Worm (Caenorhabditis elegans) whole organism, L4 larva: ENCODE data around the gene Y51A2B.9.
A peak's percentile ranks its signal among the peaks of the same experiment; 100 is the strongest.

Source experiments
- F44E2.7 ChIP-seq: fragments of 200-800 bp; sonication (Bioruptor generic); IDR thresholded peaks from 2 replicates; pipeline ENCODE4 v2.1.2; 2022; ENCODE audit warnings: missing genetic modification characterization, missing compliant biosample characterization
- F49E8.2 ChIP-seq: sonication (generic microtip); optimal IDR thresholded peaks from 2 replicates; lab custom pipeline; 2016; ENCODE audit warnings: missing compliant biosample characterization, mild to moderate bottlenecking, missing genetic modification characterization, borderline replicate concordance
- T20F7.1 ChIP-seq: fragments of 200-800 bp; sonication (Bioruptor generic); optimal IDR thresholded peaks from 2 replicates; lab custom pipeline; 2018; ENCODE audit warnings: mild to moderate bottlenecking, missing genetic modification characterization, missing compliant biosample characterization
- Y105C5A.15 ChIP-seq: fragments of 200-800 bp; sonication (Bioruptor generic); IDR thresholded peaks from 2 replicates; pipeline ENCODE4 v1.3.6; 2022; ENCODE audit warnings: missing genetic modification characterization, missing compliant biosample characterization
- Y75B8A.6 ChIP-seq: fragments of 200-800 bp; sonication (Bioruptor generic); IDR thresholded peaks from 2 replicates; pipeline ENCODE4 v1.3.6; 2022; ENCODE audit warnings: missing genetic modification reagents, missing genetic modification characterization, missing compliant biosample characterization
- ZK546.5 ChIP-seq, 2 experiments: sonication (generic microtip); optimal IDR thresholded peaks; 2 replicates each; lab custom pipeline; 2017; ENCODE audit warnings: missing biosample characterization in 2 of 2, missing genetic modification characterization in 2 of 2
- aly-2 ChIP-seq: sonication (generic microtip); optimal IDR thresholded peaks from 2 replicates; lab custom pipeline; 2018; ENCODE audit warnings: missing biosample characterization, missing genetic modification characterization
- ceh-20 ChIP-seq: fragments of 200-800 bp; sonication (Bioruptor generic); IDR thresholded peaks from 2 replicates; pipeline ENCODE4 v1.3.6; 2022; ENCODE audit warnings: missing genetic modification reagents, missing genetic modification characterization, missing compliant biosample characterization
- ceh-28 ChIP-seq: fragments of 150-350 bp; optimal IDR thresholded peaks from 2 replicates; lab custom pipeline; 2014; ENCODE audit warnings: missing biosample characterization, missing genetic modification reagents, missing genetic modification characterization
- ceh-44 ChIP-seq: fragments of 200-800 bp; sonication (Bioruptor generic); IDR thresholded peaks from 2 replicates; pipeline ENCODE4 v1.3.6; 2022; ENCODE audit warnings: missing genetic modification reagents, missing genetic modification characterization, missing compliant biosample characterization
- ceh-62 ChIP-seq: sonication (generic microtip); optimal IDR thresholded peaks from 2 replicates; lab custom pipeline; 2017; ENCODE audit warnings: missing biosample characterization, missing genetic modification characterization
- ceh-82 ChIP-seq: sonication (generic microtip); optimal IDR thresholded peaks from 2 replicates; lab custom pipeline; 2017; ENCODE audit warnings: missing biosample characterization, missing genetic modification characterization
- ctbp-1 ChIP-seq: fragments of 200-800 bp; sonication (Bioruptor generic); IDR thresholded peaks from 2 replicates; pipeline ENCODE4 v1.3.6; 2022; ENCODE audit warnings: missing genetic modification reagents, missing genetic modification characterization, missing compliant biosample characterization
- daf-12 ChIP-seq: fragments of 150-350 bp; optimal IDR thresholded peaks from 2 replicates; lab custom pipeline; 2014; ENCODE audit warnings: missing biosample characterization, missing genetic modification reagents, missing genetic modification characterization
- daf-8 ChIP-seq: fragments of 200-800 bp; sonication (Bioruptor generic); IDR thresholded peaks from 2 replicates; pipeline ENCODE4 v1.3.6; 2022; ENCODE audit warnings: missing genetic modification characterization, missing compliant biosample characterization
- dmd-9 ChIP-seq: fragments of 200-800 bp; sonication (Bioruptor generic); IDR thresholded peaks from 2 replicates; pipeline ENCODE4 v1.3.6; 2022; ENCODE audit warnings: missing genetic modification reagents, missing genetic modification characterization, missing compliant biosample characterization
- dpl-1 ChIP-seq: fragments of 150-350 bp; optimal IDR thresholded peaks from 2 replicates; lab custom pipeline; 2014; ENCODE audit warnings: missing biosample characterization, missing genetic modification reagents, missing genetic modification characterization
- duxl-1 ChIP-seq: sonication (generic microtip); optimal IDR thresholded peaks from 2 replicates; lab custom pipeline; 2016; ENCODE audit warnings: mild to moderate bottlenecking, missing genetic modification characterization, moderate library complexity, missing compliant biosample characterization; ENCODE audit not compliant: poor library complexity
- fkh-10 ChIP-seq: fragments of 150-350 bp; optimal IDR thresholded peaks from 2 replicates; lab custom pipeline; 2014; ENCODE audit warnings: missing biosample characterization, missing genetic modification reagents, missing genetic modification characterization
- fos-1 ChIP-seq: fragments of 150-350 bp; optimal IDR thresholded peaks from 2 replicates; lab custom pipeline; 2014; ENCODE audit warnings: missing biosample characterization, missing genetic modification characterization
- hif-1 ChIP-seq, 2 experiments: sonication (generic microtip); optimal IDR thresholded peaks; 2 replicates each; lab custom pipeline; 2016 to 2017; ENCODE audit warnings: missing compliant biosample characterization in 2 of 2, missing genetic modification characterization in 2 of 2, missing genetic modification reagents in 2 of 2, missing genotype in 2 of 2, mild to moderate bottlenecking in 1 of 2
- jun-1 ChIP-seq: fragments of 150-350 bp; optimal IDR thresholded peaks from 2 replicates; lab custom pipeline; 2014; ENCODE audit warnings: missing biosample characterization, missing genetic modification reagents, missing genetic modification characterization
- lim-7 ChIP-seq: fragments of 200-800 bp; sonication (Bioruptor generic); IDR thresholded peaks from 2 replicates; pipeline ENCODE4 v1.3.6; 2022; ENCODE audit warnings: missing genetic modification characterization, missing compliant biosample characterization
- lin-1 ChIP-seq: fragments of 200-800 bp; sonication (Bioruptor generic); IDR thresholded peaks from 2 replicates; pipeline ENCODE4 v1.3.6; 2022; ENCODE audit warnings: missing genetic modification reagents, missing genetic modification characterization, missing compliant biosample characterization
- lin-29 ChIP-seq: fragments of 200-800 bp; sonication (Bioruptor generic); IDR thresholded peaks from 2 replicates; pipeline ENCODE4 v1.3.6; 2022; ENCODE audit warnings: missing genetic modification reagents, missing genetic modification characterization, missing compliant biosample characterization
- lin-39 ChIP-seq: fragments of 150-350 bp; optimal IDR thresholded peaks from 2 replicates; lab custom pipeline; 2014; ENCODE audit warnings: missing biosample characterization, missing genetic modification reagents, missing genetic modification characterization
- madf-5 ChIP-seq, 2 experiments: fragments of 200-800 bp; sonication (Bioruptor generic); IDR thresholded peaks; 2 replicates each; pipeline ENCODE4 v1.3.6; 2022; ENCODE audit warnings: missing compliant biosample characterization in 2 of 2, missing genetic modification characterization in 2 of 2
- madf-9 ChIP-seq: fragments of 200-800 bp; sonication (Bioruptor generic); conservative IDR thresholded peaks from 2 replicates; pipeline ENCODE4 v1.3.6; 2022; ENCODE audit warnings: missing genetic modification reagents, missing genetic modification characterization, missing compliant biosample characterization
- mxl-2 ChIP-seq: fragments of 200-800 bp; sonication (Bioruptor generic); conservative IDR thresholded peaks from 2 replicates; pipeline ENCODE4 v1.3.6; 2022; ENCODE audit warnings: missing genetic modification reagents, missing genetic modification characterization, missing compliant biosample characterization
- mxl-3 ChIP-seq: fragments of 200-800 bp; sonication (Bioruptor generic); optimal IDR thresholded peaks from 2 replicates; lab custom pipeline; 2018; ENCODE audit warnings: mild to moderate bottlenecking, missing genetic modification characterization, missing compliant biosample characterization
- nhr-10 ChIP-seq: fragments of 150-350 bp; optimal IDR thresholded peaks from 2 replicates; lab custom pipeline; 2014; ENCODE audit warnings: missing biosample characterization, missing genetic modification characterization
- nhr-111 ChIP-seq: fragments of 200-800 bp; sonication (Bioruptor generic); optimal IDR thresholded peaks from 2 replicates; lab custom pipeline; 2018; ENCODE audit warnings: mild to moderate bottlenecking, missing genetic modification characterization, missing compliant biosample characterization
- nhr-41 ChIP-seq: fragments of 200-800 bp; sonication (Bioruptor generic); IDR thresholded peaks from 2 replicates; pipeline ENCODE4 v1.3.6; 2022; ENCODE audit warnings: missing genetic modification reagents, missing genetic modification characterization, missing compliant biosample characterization
- nhr-42 ChIP-seq: fragments of 200-800 bp; sonication (Bioruptor generic); IDR thresholded peaks from 2 replicates; pipeline ENCODE4 v1.3.6; 2022; ENCODE audit warnings: missing genetic modification characterization, missing compliant biosample characterization
- nhr-48 ChIP-seq: sonication (generic microtip); optimal IDR thresholded peaks from 2 replicates; lab custom pipeline; 2016; ENCODE audit warnings: mild to moderate bottlenecking, missing genetic modification characterization, missing compliant biosample characterization
- nhr-76 ChIP-seq: fragments of 150-350 bp; optimal IDR thresholded peaks from 2 replicates; lab custom pipeline; 2014; ENCODE audit warnings: missing biosample characterization, missing genetic modification characterization
- pha-4 ChIP-seq, 2 experiments: fragments of 150-350 bp in 1 of 2; fragments of 200-800 bp in 1 of 2; sonication (Bioruptor generic) in 1 of 2; IDR thresholded peaks in 1 of 2; optimal IDR thresholded peaks in 1 of 2; 2 replicates each; pipeline versions ENCODE4 v1.3.6 to Lab custom; 2014 to 2022; ENCODE audit warnings: missing genetic modification characterization in 2 of 2, missing genetic modification reagents in 2 of 2, missing biosample characterization in 1 of 2, missing compliant biosample characterization in 1 of 2
- pqm-1 ChIP-seq: sonication (generic microtip); optimal IDR thresholded peaks from 2 replicates; lab custom pipeline; 2017; ENCODE audit warnings: missing biosample characterization, missing genetic modification characterization
- saeg-2 ChIP-seq: fragments of 200-800 bp; sonication (Bioruptor generic); IDR thresholded peaks from 2 replicates; pipeline ENCODE4 v1.3.6; 2022; ENCODE audit warnings: missing genetic modification reagents, missing genetic modification characterization, missing compliant biosample characterization
- sdz-12 ChIP-seq: fragments of 200-800 bp; sonication (Bioruptor generic); optimal IDR thresholded peaks from 2 replicates; lab custom pipeline; 2018; ENCODE audit warnings: mild to moderate bottlenecking, missing genetic modification characterization, missing compliant biosample characterization
- skn-1 ChIP-seq: fragments of 150-350 bp; optimal IDR thresholded peaks from 2 replicates; lab custom pipeline; 2014; ENCODE audit warnings: missing biosample characterization, missing genetic modification characterization
- spr-1 ChIP-seq: sonication (generic microtip); optimal IDR thresholded peaks from 2 replicates; lab custom pipeline; 2016; ENCODE audit warnings: mild to moderate bottlenecking, missing genetic modification characterization, missing compliant biosample characterization
- unc-62 ChIP-seq, 3 experiments: fragments of 150-350 bp in 1 of 3; sonication (generic microtip); optimal IDR thresholded peaks in 2 of 3; peaks in 1 of 3; 1 replicate in 1 of 3; 2 replicates in 2 of 3; lab custom pipeline; 2014 to 2017; ENCODE audit warnings: missing biosample characterization in 3 of 3, missing genetic modification characterization in 3 of 3, missing genetic modification reagents in 3 of 3, missing genotype in 1 of 3
- vab-7 ChIP-seq: fragments of 200-800 bp; sonication (Bioruptor generic); IDR thresholded peaks from 2 replicates; pipeline ENCODE4 v1.3.6; 2022; ENCODE audit warnings: missing genetic modification reagents, missing genetic modification characterization, missing compliant biosample characterization
- zfp-2 ChIP-seq: sonication (generic microtip); optimal IDR thresholded peaks from 2 replicates; lab custom pipeline; 2016; ENCODE audit warnings: mild to moderate bottlenecking, missing genetic modification characterization, missing compliant biosample characterization
- zip-11 ChIP-seq: fragments of 200-800 bp; sonication (Bioruptor generic); IDR thresholded peaks from 2 replicates; pipeline ENCODE4 v1.3.6; 2022; ENCODE audit warnings: missing genetic modification characterization, missing compliant biosample characterization
- zip-2 ChIP-seq: fragments of 150-350 bp; optimal IDR thresholded peaks from 2 replicates; lab custom pipeline; 2014; ENCODE audit warnings: missing biosample characterization, missing genetic modification characterization
- ztf-11 ChIP-seq: fragments of 150-350 bp; optimal IDR thresholded peaks from 2 replicates; lab custom pipeline; 2014; ENCODE audit warnings: missing biosample characterization, missing genetic modification characterization
- ztf-7 ChIP-seq: fragments of 150-350 bp; optimal IDR thresholded peaks from 2 replicates; lab custom pipeline; 2014; ENCODE audit warnings: missing biosample characterization, missing genetic modification characterization

The Y51A2B.9 gene

DNA sequence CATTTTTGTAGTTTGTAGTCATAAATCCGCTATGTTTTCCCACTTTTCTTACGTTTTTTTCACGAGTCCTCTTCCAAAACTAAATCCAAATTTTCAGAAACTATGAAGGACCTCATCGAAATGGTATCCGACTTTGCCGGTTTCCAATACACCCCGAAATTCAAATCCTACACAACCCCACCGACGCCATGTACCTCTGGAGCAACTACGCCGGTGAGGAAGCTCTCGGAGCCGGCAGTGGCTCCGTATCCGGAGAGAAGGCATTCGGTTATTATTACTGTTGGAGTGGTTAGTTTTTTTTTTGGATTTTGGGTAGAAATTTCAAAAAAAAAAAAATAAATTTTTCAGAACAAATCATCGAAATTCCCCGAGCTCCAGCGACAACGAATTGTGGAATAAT lies 45.5 kb downstream of the Y51A2B.9 start, which contains the start of gene C08E8.3:
TSS of gene C08E8.3 (plus strand) at position 84 of the 400 bp plus-strand sequence.
- TF ChIP-seq unc-62 (GFP tag; optimal IDR thresholded peaks at IDR 0.05 in 1 of 2; lab: Kevin White, UChicago) (peak in 1 of 2 experiments; percentile 81), unc-62 (tag; optimal IDR thresholded peaks at IDR 0.05; lab: Kevin White, UChicago) (no peak), fos-1 (tag; lab: Kevin White, UChicago) (no peak)

DNA sequence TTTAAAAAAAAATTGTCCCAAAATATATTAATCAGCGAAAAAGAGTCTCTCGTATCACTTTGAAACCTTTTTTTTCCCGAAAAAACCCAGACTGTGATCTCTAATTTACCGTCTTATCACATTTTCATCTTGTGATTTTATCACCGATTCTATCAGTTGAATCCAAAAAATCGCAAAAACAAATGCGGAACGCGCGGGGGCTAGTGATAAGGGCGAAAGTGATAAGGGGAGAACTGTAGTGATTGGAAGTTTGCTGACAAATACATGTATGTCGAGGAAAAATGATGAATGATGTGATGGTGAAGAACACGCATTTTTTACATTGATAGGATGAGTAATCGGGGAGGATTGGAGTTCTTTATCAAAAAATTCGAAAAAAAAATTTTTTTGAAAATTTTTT lies 49.5 kb downstream of the Y51A2B.9 start:
- no peak for TF ChIP-seq dmd-9 (GFP tag; lab: Robert Waterston, UW)
- TF ChIP-seq jun-1 (tag; lab: Kevin White, UChicago), result peak; percentile 77
- TF ChIP-seq zip-11 (GFP tag; lab: Robert Waterston, UW), result no peak
- no peak for TF ChIP-seq ceh-82 (tag; lab: Kevin White, UChicago)
- peak; percentile 91 for TF ChIP-seq mxl-3
- no peak for TF ChIP-seq T20F7.1 (GFP tag; lab: Kevin White, UChicago)
- no peak for TF ChIP-seq lin-39 (tag; lab: Kevin White, UChicago)
- no peak for TF ChIP-seq daf-12 (tag; lab: Kevin White, UChicago)
- no peak for TF ChIP-seq vab-7
- peak; percentile 13 for TF ChIP-seq nhr-76 (tag; lab: Kevin White, UChicago)
- no peak for TF ChIP-seq ztf-11
- no peak for TF ChIP-seq F49E8.2 (tag; lab: Kevin White, UChicago)
- peak; percentile 73 for TF ChIP-seq duxl-1 (tag; lab: Kevin White, UChicago)
- no peak for TF ChIP-seq mxl-2 (GFP tag; lab: Robert Waterston, UW)
- peak; percentile 34 for TF ChIP-seq ztf-7 (tag; lab: Kevin White, UChicago)
- no peak for TF ChIP-seq zfp-2 (tag; lab: Kevin White, UChicago)
- no peak for TF ChIP-seq ZK546.5 (tag; optimal IDR thresholded peaks at IDR 0.05; lab: Kevin White, UChicago)
- no peak for TF ChIP-seq fkh-10
- peak; percentile 12 for TF ChIP-seq dpl-1
- TF ChIP-seq nhr-111, result no peak
- TF ChIP-seq lin-1 (GFP tag; lab: Robert Waterston, UW), result peak; percentile 96
- TF ChIP-seq Y105C5A.15 (GFP tag; lab: Robert Waterston, UW), result no peak
- TF ChIP-seq Y75B8A.6 (GFP tag; lab: Robert Waterston, UW), result no peak
- TF ChIP-seq ctbp-1 (GFP tag; lab: Robert Waterston, UW), result no peak
- TF ChIP-seq hif-1 (tag; optimal IDR thresholded peaks at IDR 0.05; lab: Kevin White, UChicago), result peak in 1 of 2 experiments; percentile 52
- no peak for TF ChIP-seq lim-7
- no peak for TF ChIP-seq skn-1
- no peak for TF ChIP-seq ceh-28
- peak; percentile 36; the same call in 1 of the 2 replicates for TF ChIP-seq nhr-41 (GFP tag; lab: Robert Waterston, UW)
- no peak for TF ChIP-seq sdz-12 (GFP tag; lab: Kevin White, UChicago)
- TF ChIP-seq madf-9, result no peak
- TF ChIP-seq ceh-44 (GFP tag; lab: Robert Waterston, UW), result no peak
- TF ChIP-seq nhr-10, result peak; percentile 49
- TF ChIP-seq F44E2.7 (GFP tag; lab: Robert Waterston, UW), result no peak
- TF ChIP-seq pha-4 (GFP tag; IDR thresholded peaks at IDR 0.05; lab: Robert Waterston, UW), result peak; percentile 57; the same call in 1 of the 2 replicates
- TF ChIP-seq pha-4 (tag; optimal IDR thresholded peaks at IDR 0.05; lab: Kevin White, UChicago), result no peak
- no peak for TF ChIP-seq lin-29 (GFP tag; lab: Robert Waterston, UW)
- no peak for TF ChIP-seq aly-2 (tag; lab: Kevin White, UChicago)
- no peak for TF ChIP-seq madf-5 (GFP tag; IDR thresholded peaks at IDR 0.05; lab: Robert Waterston, UW)
- peak; percentile 30 for TF ChIP-seq spr-1 (tag; lab: Kevin White, UChicago)
- TF ChIP-seq daf-8, result no peak
- TF ChIP-seq pqm-1, result peak; percentile 100
- no peak for TF ChIP-seq saeg-2 (GFP tag; lab: Robert Waterston, UW)
- TF ChIP-seq ceh-20 (GFP tag; lab: Robert Waterston, UW), result peak; percentile 76
- TF ChIP-seq ceh-62 (tag; lab: Kevin White, UChicago), result no peak
- no peak for TF ChIP-seq zip-2 (tag; lab: Kevin White, UChicago)
- TF ChIP-seq nhr-48 (tag; lab: Kevin White, UChicago), result peak; percentile 87
- no peak for TF ChIP-seq nhr-42 (GFP tag; lab: Robert Waterston, UW)
